Fruit fly (Drosophila melanogaster) whole organism, embryonic: ENCODE results near the gene CG42716.
A peak's percentile ranks its signal among the peaks of the same experiment; 100 is the strongest.

ENCODE experiments used
- Atf6 ChIP-seq: fragments of 200-800 bp; sonication (Bioruptor generic); IDR thresholded peaks from 2 replicates; pipeline ENCODE4 v1.3.6; 2022; ENCODE audit warnings: missing biosample characterization, missing genetic modification characterization
- Awh ChIP-seq: fragments of 200-800 bp; sonication (Bioruptor generic); IDR thresholded peaks from 2 replicates; pipeline ENCODE4, ENCODE4 v1.3.6; 2022; ENCODE audit warnings: missing biosample characterization, missing genetic modification characterization
- CG10267 ChIP-seq: fragments of 200-800 bp; sonication (Bioruptor generic); optimal IDR thresholded peaks from 2 replicates; lab custom pipeline; 2018; ENCODE audit warnings: missing biosample characterization, mild to moderate bottlenecking, missing genetic modification characterization, moderate library complexity
- CG10274 ChIP-seq: fragments of 200-800 bp; sonication (Bioruptor generic); optimal IDR thresholded peaks from 3 replicates; lab custom pipeline; 2017; ENCODE audit warnings: missing biosample characterization, mild to moderate bottlenecking, missing genetic modification characterization
- CG11247 ChIP-seq: fragments of 200-800 bp; sonication (Bioruptor generic); IDR thresholded peaks from 2 replicates; pipeline ENCODE4 v1.3.6; 2022; ENCODE audit warnings: missing biosample characterization, missing genetic modification characterization
- CG12104 ChIP-seq: fragments of 200-800 bp; sonication (Bioruptor generic); optimal IDR thresholded peaks from 3 replicates; lab custom pipeline; 2016; ENCODE audit warnings: missing biosample characterization, missing genetic modification characterization
- CG13624 ChIP-seq: fragments of 200-800 bp; sonication (Bioruptor generic); optimal IDR thresholded peaks from 2 replicates; lab custom pipeline; 2016; ENCODE audit warnings: missing biosample characterization, missing genetic modification characterization
- CG17385 ChIP-seq: fragments of 200-800 bp; sonication (Bioruptor generic); optimal IDR thresholded peaks from 3 replicates; lab custom pipeline; 2018; ENCODE audit warnings: missing biosample characterization, mild to moderate bottlenecking, missing genetic modification characterization
- CG30431 ChIP-seq: fragments of 200-800 bp; sonication (Bioruptor generic); optimal IDR thresholded peaks from 2 replicates; lab custom pipeline; 2017; ENCODE audit warnings: missing biosample characterization, missing genetic modification characterization
- CG33213 ChIP-seq: fragments of 200-800 bp; sonication (Bioruptor generic); optimal IDR thresholded peaks from 3 replicates; lab custom pipeline; 2016; ENCODE audit warnings: missing biosample characterization, missing genetic modification characterization
- CG43689 ChIP-seq: fragments of 200-800 bp; sonication (Bioruptor generic); IDR thresholded peaks from 2 replicates; pipeline ENCODE4 v1.3.6; 2022; ENCODE audit warnings: missing biosample characterization, missing genetic modification characterization
- CG4617 ChIP-seq: fragments of 200-800 bp; sonication (Bioruptor generic); optimal IDR thresholded peaks from 3 replicates; lab custom pipeline; 2016; ENCODE audit warnings: missing biosample characterization, missing genetic modification characterization, borderline replicate concordance
- CG4854 ChIP-seq: fragments of 200-800 bp; sonication (Bioruptor generic); optimal IDR thresholded peaks from 2 replicates; lab custom pipeline; 2016; ENCODE audit warnings: missing biosample characterization, missing genetic modification characterization, inconsistent platforms
- CG6689 ChIP-seq: fragments of 200-800 bp; sonication (Bioruptor generic); IDR thresholded peaks from 2 replicates; pipeline ENCODE4 v1.3.6; 2022; ENCODE audit warnings: missing biosample characterization, missing genetic modification characterization
- CG7357 ChIP-seq: fragments of 200-800 bp; sonication (Bioruptor generic); IDR thresholded peaks from 3 replicates; pipeline ENCODE4 v1.3.6; 2022; ENCODE audit warnings: missing biosample characterization, missing genetic modification characterization
- CG7745 ChIP-seq: fragments of 200-800 bp; sonication (Bioruptor generic); optimal IDR thresholded peaks from 2 replicates; lab custom pipeline; 2018; ENCODE audit warnings: missing biosample characterization, mild to moderate bottlenecking, missing genetic modification characterization, moderate library complexity
- CG8924 ChIP-seq: fragments of 200-800 bp; optimal IDR thresholded peaks from 3 replicates; lab custom pipeline; 2019; ENCODE audit warnings: missing biosample characterization, mild to moderate bottlenecking, missing genetic modification characterization, moderate library complexity
- CG9437 ChIP-seq: fragments of 200-800 bp; sonication (Bioruptor generic); optimal IDR thresholded peaks from 2 replicates; lab custom pipeline; 2018; ENCODE audit warnings: missing biosample characterization, mild to moderate bottlenecking, missing genetic modification characterization
- Dfd ChIP-seq, 2 experiments: fragments of >200 bp; optimal IDR thresholded peaks; 2 replicates each; lab custom pipeline; 2017; ENCODE audit warnings: missing biosample characterization in 2 of 2, missing genetic modification characterization in 2 of 2
- Fer3 ChIP-seq: fragments of 200-800 bp; sonication (Bioruptor generic); optimal IDR thresholded peaks from 2 replicates; lab custom pipeline; 2018; ENCODE audit warnings: missing biosample characterization, mild to moderate bottlenecking, missing genetic modification characterization, moderate library complexity
- HLH3B ChIP-seq: fragments of 200-800 bp; sonication (Bioruptor generic); IDR thresholded peaks from 2 replicates; pipeline ENCODE4 v1.3.6; 2022; ENCODE audit warnings: missing biosample characterization, missing genetic modification characterization
- HLH54F ChIP-seq: fragments of 200-800 bp; sonication (Bioruptor generic); optimal IDR thresholded peaks from 3 replicates; lab custom pipeline; 2016; ENCODE audit warnings: missing biosample characterization, missing genetic modification characterization
- Hsf ChIP-seq: fragments of 200-800 bp; sonication (Bioruptor generic); optimal IDR thresholded peaks from 3 replicates; lab custom pipeline; 2016; ENCODE audit warnings: missing biosample characterization, missing genetic modification characterization
- Lim3 ChIP-seq: fragments of 200-800 bp; sonication (Bioruptor generic); IDR thresholded peaks from 2 replicates; pipeline ENCODE4 v1.3.6; 2022; ENCODE audit warnings: missing biosample characterization, missing genetic modification characterization
- Meics ChIP-seq: fragments of 200-800 bp; sonication (Bioruptor generic); optimal IDR thresholded peaks from 2 replicates; lab custom pipeline; 2017; ENCODE audit warnings: missing biosample characterization, mild to moderate bottlenecking, missing genetic modification characterization
- Opbp ChIP-seq: fragments of 200-800 bp; sonication (Bioruptor generic); IDR thresholded peaks from 3 replicates; pipeline ENCODE4 v1.3.6; 2022; ENCODE audit warnings: missing biosample characterization, missing genetic modification characterization; ENCODE audit not compliant: partially characterized antibody
- PHDP ChIP-seq: fragments of 200-800 bp; sonication (Bioruptor generic); optimal IDR thresholded peaks from 3 replicates; lab custom pipeline; 2018; ENCODE audit warnings: missing biosample characterization, mild to moderate bottlenecking, missing genetic modification characterization, moderate library complexity
- Ravus ChIP-seq: fragments of 200-800 bp; sonication (Bioruptor generic); IDR thresholded peaks from 2 replicates; pipeline ENCODE4 v1.3.6; 2022; ENCODE audit warnings: missing biosample characterization, missing genetic modification characterization
- Rfx ChIP-seq: fragments of 200-800 bp; sonication (Bioruptor generic); IDR thresholded peaks from 2 replicates; pipeline ENCODE4 v1.3.6; 2022; ENCODE audit warnings: missing biosample characterization, missing genetic modification characterization
- Scr ChIP-seq: fragments of 200-800 bp; sonication (Bioruptor generic); IDR thresholded peaks from 2 replicates; pipeline ENCODE4 v1.3.6; 2022; ENCODE audit warnings: missing biosample characterization, missing genetic modification characterization; ENCODE audit not compliant: partially characterized antibody
- TFAM ChIP-seq: fragments of 200-800 bp; sonication (Bioruptor generic); optimal IDR thresholded peaks from 2 replicates; lab custom pipeline; 2017; ENCODE audit warnings: missing biosample characterization, missing genetic modification characterization, inconsistent platforms
- Xbp1 ChIP-seq: fragments of 200-800 bp; sonication (Bioruptor generic); optimal IDR thresholded peaks from 3 replicates; lab custom pipeline; 2016; ENCODE audit warnings: missing biosample characterization, mild to moderate bottlenecking, missing genetic modification characterization
- aop ChIP-seq: fragments of 200-800 bp; sonication (Bioruptor generic); IDR thresholded peaks from 2 replicates; pipeline ENCODE4 v1.3.6; 2022; ENCODE audit warnings: missing biosample characterization, missing genetic modification characterization
- az2 ChIP-seq: fragments of 200-800 bp; sonication (Bioruptor generic); optimal IDR thresholded peaks from 3 replicates; lab custom pipeline; 2016; ENCODE audit warnings: missing biosample characterization, missing genetic modification characterization
- bsh ChIP-seq, 2 experiments: fragments of 200-800 bp; sonication (Bioruptor generic); optimal IDR thresholded peaks; 2 replicates each; lab custom pipeline; 2017 to 2018; ENCODE audit warnings: mild to moderate bottlenecking in 2 of 2, missing biosample characterization in 2 of 2, missing genetic modification characterization in 2 of 2, moderate library complexity in 1 of 2
- cato ChIP-seq: fragments of 200-800 bp; sonication (Bioruptor generic); optimal IDR thresholded peaks from 2 replicates; lab custom pipeline; 2016; ENCODE audit warnings: missing biosample characterization, missing genetic modification characterization, borderline replicate concordance
- cg ChIP-seq: fragments of 200-800 bp; sonication (Bioruptor generic); optimal IDR thresholded peaks from 3 replicates; lab custom pipeline; 2019; ENCODE audit warnings: missing biosample characterization, mild to moderate bottlenecking, missing genetic modification characterization, moderate library complexity
- disco-r ChIP-seq: fragments of 200-800 bp; sonication (Bioruptor generic); optimal IDR thresholded peaks from 2 replicates; lab custom pipeline; 2016; ENCODE audit warnings: missing biosample characterization, missing genetic modification characterization
- fru ChIP-seq: fragments of >200 bp; optimal IDR thresholded peaks from 2 replicates; lab custom pipeline; 2017
- nerfin-1 ChIP-seq: fragments of 200-800 bp; sonication (Bioruptor generic); optimal IDR thresholded peaks from 3 replicates; lab custom pipeline; 2019; ENCODE audit warnings: missing biosample characterization, mild to moderate bottlenecking, missing genetic modification characterization, moderate library complexity
- p53 ChIP-seq: fragments of 200-800 bp; sonication (Bioruptor generic); optimal IDR thresholded peaks from 2 replicates; lab custom pipeline; 2016; ENCODE audit warnings: missing biosample characterization, missing genetic modification characterization
- peb ChIP-seq: fragments of 200-800 bp; sonication (Bioruptor generic); IDR thresholded peaks from 2 replicates; pipeline ENCODE4 v1.3.6; 2022; ENCODE audit warnings: missing biosample characterization, missing genetic modification characterization
- psq ChIP-seq: fragments of 200-800 bp; sonication (Bioruptor generic); optimal IDR thresholded peaks from 2 replicates; lab custom pipeline; 2017; ENCODE audit warnings: missing biosample characterization, missing genetic modification characterization
- shn ChIP-seq: fragments of 200-800 bp; sonication (Bioruptor generic); optimal IDR thresholded peaks from 3 replicates; lab custom pipeline; 2016; ENCODE audit warnings: missing biosample characterization, missing genetic modification characterization
- tap ChIP-seq: fragments of 200-800 bp; optimal IDR thresholded peaks from 3 replicates; lab custom pipeline; 2019; ENCODE audit warnings: missing biosample characterization, mild to moderate bottlenecking, missing genetic modification characterization, moderate library complexity
- tin ChIP-seq: fragments of 200-800 bp; sonication (Bioruptor generic); optimal IDR thresholded peaks from 3 replicates; lab custom pipeline; 2016; ENCODE audit warnings: missing biosample characterization, missing genetic modification characterization
- tio ChIP-seq: fragments of 200-800 bp; sonication (Bioruptor generic); optimal IDR thresholded peaks from 2 replicates; lab custom pipeline; 2017; ENCODE audit warnings: missing biosample characterization, missing genetic modification characterization, inconsistent platforms
- wor ChIP-seq: fragments of 200-800 bp; sonication (Bioruptor generic); IDR thresholded peaks from 2 replicates; pipeline ENCODE4 v1.3.6; 2022; ENCODE audit warnings: missing biosample characterization, missing genetic modification characterization
- zen ChIP-seq: fragments of 200-800 bp; sonication (Bioruptor generic); optimal IDR thresholded peaks from 3 replicates; lab custom pipeline; 2018; ENCODE audit warnings: missing biosample characterization, mild to moderate bottlenecking, missing genetic modification characterization, moderate library complexity
- zf30C ChIP-seq: fragments of 200-800 bp; sonication (Bioruptor generic); optimal IDR thresholded peaks from 3 replicates; lab custom pipeline; 2018; ENCODE audit warnings: missing biosample characterization, mild to moderate bottlenecking, missing genetic modification characterization

CG42716 gene

DNA sequence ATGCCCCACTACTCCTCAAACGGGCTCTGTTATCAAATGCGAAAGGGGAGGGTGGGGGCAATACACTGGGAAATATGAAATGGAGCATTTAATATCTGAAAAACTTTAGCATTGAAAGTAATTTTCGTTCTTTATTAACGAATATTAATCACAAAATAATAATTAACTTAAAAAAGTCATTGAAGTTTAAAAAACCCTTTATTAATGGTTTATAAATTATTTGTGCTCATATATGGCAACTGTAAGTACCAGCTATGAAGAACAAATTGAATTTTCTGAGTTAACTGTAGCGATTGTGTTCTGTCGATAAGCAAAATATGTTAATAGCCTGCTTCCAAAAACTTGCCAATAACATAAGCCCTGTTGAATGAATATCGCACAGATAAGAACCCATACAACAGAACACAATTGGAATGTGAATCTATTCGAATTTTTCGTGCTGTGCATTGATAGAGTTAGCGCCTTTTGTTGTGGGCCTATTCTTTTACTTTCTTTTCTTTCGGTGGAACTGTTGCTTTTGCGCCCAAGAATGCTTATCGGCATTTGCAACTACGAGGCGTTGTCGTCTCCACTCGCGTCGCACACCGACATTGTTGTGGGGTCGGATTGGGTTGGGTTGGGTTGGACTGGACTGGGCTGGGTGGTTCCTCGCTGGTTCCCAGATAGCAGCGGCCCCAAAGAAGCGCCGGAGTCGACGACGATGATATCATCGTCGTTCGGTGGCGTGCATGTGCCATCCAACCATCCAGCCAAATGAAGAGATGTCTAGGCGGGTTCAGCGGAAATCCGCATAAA lies 27.4 kb downstream of the CG42716 start (continued):
- 0 out of 3 replicates have a peak, but pooled peaks have one; percentile 16 for TF ChIP-seq CG7357 (GFP tag; lab: Robert Waterston, UW)
- TF ChIP-seq zen: no peak
- peak; percentile 51 for TF ChIP-seq Meics (GFP tag; lab: Kevin White, UChicago)
- TF ChIP-seq CG10274: peak; percentile 46
- no peak for TF ChIP-seq HLH3B (GFP tag; lab: Robert Waterston, UW)
- peak in 1 of 2 experiments; percentile 51 for TF ChIP-seq bsh (GFP tag; optimal IDR thresholded peaks at IDR 0.05; lab: Kevin White, UChicago)
- TF ChIP-seq CG30431 (GFP tag; lab: Kevin White, UChicago): peak; percentile 1
- TF ChIP-seq CG4617 (GFP tag; lab: Kevin White, UChicago): no peak
- TF ChIP-seq disco-r (GFP tag; lab: Kevin White, UChicago): peak; percentile 8
- no peak for TF ChIP-seq Opbp (GFP tag; lab: Robert Waterston, UW)
- peak; percentile 28; the same call in 1 of the 2 replicates for TF ChIP-seq Atf6 (GFP tag; lab: Robert Waterston, UW)
- no peak for TF ChIP-seq CG13624 (GFP tag; lab: Kevin White, UChicago)
- peak; percentile 29 for TF ChIP-seq Xbp1 (GFP tag; lab: Kevin White, UChicago)
- TF ChIP-seq az2 (GFP tag; lab: Kevin White, UChicago): peak; percentile 51
- peak; percentile 24 for TF ChIP-seq HLH54F (GFP tag; lab: Kevin White, UChicago)
- peak; percentile 44 for TF ChIP-seq Hsf (GFP tag; lab: Kevin White, UChicago)
- TF ChIP-seq CG10267 (tag; lab: Kevin White, UChicago): peak; percentile 43
- no peak for TF ChIP-seq Lim3
- TF ChIP-seq peb: no peak
- no peak for TF ChIP-seq CG4854 (GFP tag; lab: Kevin White, UChicago)
- TF ChIP-seq Scr: no peak
- no peak for TF ChIP-seq Awh (GFP tag; lab: Robert Waterston, UW)
- no peak for TF ChIP-seq aop (GFP tag; lab: Robert Waterston, UW)
- peak; percentile 59 for TF ChIP-seq CG9437 (GFP tag; lab: Kevin White, UChicago)
- TF ChIP-seq wor (GFP tag; lab: Robert Waterston, UW): no peak
- peak; percentile 76 for TF ChIP-seq CG8924
- TF ChIP-seq CG12104: peak; percentile 15
- peak; percentile 11 for TF ChIP-seq shn
- no peak for TF ChIP-seq Ravus (GFP tag; lab: Robert Waterston, UW)
- no peak for TF ChIP-seq fru (lab: Kevin White, UChicago)
- peak; percentile 22 for TF ChIP-seq tin (GFP tag; lab: Kevin White, UChicago)
- no peak for TF ChIP-seq nerfin-1 (tag; lab: Kevin White, UChicago)
- TF ChIP-seq cg (GFP tag; lab: Kevin White, UChicago): no peak
- TF ChIP-seq tio: peak; percentile 65
- TF ChIP-seq CG33213 (GFP tag; lab: Kevin White, UChicago): no peak
- peak; percentile 59 for TF ChIP-seq CG17385
- TF ChIP-seq Fer3 (tag; lab: Kevin White, UChicago): peak; percentile 16
- TF ChIP-seq Dfd (GFP tag; optimal IDR thresholded peaks at IDR 0.05; lab: Kevin White, UChicago): no peak
- peak; percentile 58 for TF ChIP-seq PHDP (tag; lab: Kevin White, UChicago)
- no peak for TF ChIP-seq tap (tag; lab: Kevin White, UChicago)
- no peak for TF ChIP-seq CG7745
- peak; percentile 39; the same call in 1 of the 2 replicates for TF ChIP-seq Rfx (GFP tag; lab: Robert Waterston, UW)
- no peak for TF ChIP-seq CG43689 (GFP tag; lab: Robert Waterston, UW)
- TF ChIP-seq psq (GFP tag; lab: Kevin White, UChicago): peak; percentile 9
- peak; percentile 38 for TF ChIP-seq zf30C
- TF ChIP-seq cato: no peak
- TF ChIP-seq CG6689: peak; percentile 53; the same call in 1 of the 2 replicates
- TF ChIP-seq CG11247: no peak
- no peak for TF ChIP-seq p53 (GFP tag; lab: Kevin White, UChicago)
- TF ChIP-seq TFAM (GFP tag; lab: Kevin White, UChicago): no peak
